Worm (Caenorhabditis elegans) whole organism, midembryonic: ENCODE results near the gene garr-1.
A peak's percentile ranks its signal among the peaks of the same experiment; 100 is the strongest.

Experiments used
- T22C8.4 ChIP-seq: fragments of 200-800 bp; sonication (Bioruptor generic); IDR thresholded peaks from 2 replicates; pipeline ENCODE4 v1.3.6; 2022; ENCODE audit warnings: missing genetic modification characterization, missing compliant biosample characterization
- cog-1 ChIP-seq: sonication (generic microtip); optimal IDR thresholded peaks from 2 replicates; lab custom pipeline; 2016; ENCODE audit warnings: missing genetic modification characterization, missing compliant biosample characterization
- flt-1 ChIP-seq: fragments of 200-800 bp; sonication (Bioruptor generic); IDR thresholded peaks from 2 replicates; pipeline ENCODE4 v1.3.6; 2022; ENCODE audit warnings: missing genetic modification characterization, missing compliant biosample characterization
- klf-2 ChIP-seq: fragments of 200-800 bp; sonication (Bioruptor generic); conservative IDR thresholded peaks from 2 replicates; pipeline ENCODE4 v1.3.6; 2022; ENCODE audit warnings: missing genetic modification reagents, missing genetic modification characterization, missing compliant biosample characterization
- med-1 ChIP-seq: sonication (generic microtip); optimal IDR thresholded peaks from 2 replicates; lab custom pipeline; 2017; ENCODE audit warnings: missing genetic modification characterization, mild to moderate bottlenecking, missing compliant biosample characterization, antibody characterized with exemption, missing genetic modification reagents; ENCODE audit not compliant: insufficient read depth
- ref-1 ChIP-seq: fragments of 200-800 bp; sonication (Bioruptor generic); conservative IDR thresholded peaks from 2 replicates; pipeline ENCODE4 v1.3.6; 2022; ENCODE audit warnings: missing genetic modification reagents, missing genetic modification characterization, missing compliant biosample characterization
- tab-1 ChIP-seq: fragments of 200-800 bp; sonication (Bioruptor generic); IDR thresholded peaks from 2 replicates; pipeline ENCODE4 v1.3.6; 2022; ENCODE audit warnings: missing genetic modification characterization, missing compliant biosample characterization
- ztf-23 ChIP-seq: fragments of 200-800 bp; sonication (Bioruptor generic); IDR thresholded peaks from 2 replicates; pipeline ENCODE4 v1.3.6; 2022; ENCODE audit warnings: missing genetic modification reagents, missing genetic modification characterization, missing compliant biosample characterization
- ztf-29 ChIP-seq: fragments of 200-800 bp; sonication (Bioruptor generic); IDR thresholded peaks from 2 replicates; pipeline ENCODE4 v1.3.6; 2022; ENCODE audit warnings: missing genetic modification reagents, missing genetic modification characterization, missing compliant biosample characterization

Gene garr-1

ce11 chrIV:440509-440908 is 14.5 kb downstream of the garr-1 start, which contains the start of gene hum-8:
TSS of gene hum-8 (minus strand) at chrIV:440554.
- TF ChIP-seq ref-1 (no peak), ztf-29 (GFP tag; lab: Robert Waterston, UW) (no peak), tab-1 (no peak), flt-1 (GFP tag; lab: Robert Waterston, UW) (no peak), ztf-23 (GFP tag; lab: Robert Waterston, UW) (no peak), T22C8.4 (GFP tag; lab: Robert Waterston, UW) (no peak), med-1 (GFP tag; lab: Kevin White, UChicago) (no peak), cog-1 (tag; lab: Kevin White, UChicago) (no peak), klf-2 (GFP tag; lab: Robert Waterston, UW) (no peak)

- TF ChIP-seq ztf-23 (GFP tag; lab: Robert Waterston, UW) (0 out of 2 replicates have a peak, but pooled peaks have one; percentile 36), cog-1 (tag; lab: Kevin White, UChicago) (peak; percentile 70), ztf-29 (GFP tag; lab: Robert Waterston, UW) (no peak), med-1 (GFP tag; lab: Kevin White, UChicago) (no peak)
These were observed 17.7 kb downstream of the garr-1 start, which contains the start of gene mrpl-55 for ce11 chrIV:443622-444021. TSS of gene mrpl-55 (plus strand) at chrIV:443985.

ce11 chrIV:445377-445776 is 19.4 kb downstream of the garr-1 start, which contains the start of gene dpm-1:
TSS of gene dpm-1 (plus strand) at chrIV:445677.
- no peak for TF ChIP-seq ztf-23 (GFP tag; lab: Robert Waterston, UW)
- no peak for TF ChIP-seq flt-1 (GFP tag; lab: Robert Waterston, UW)
- no peak for TF ChIP-seq med-1 (GFP tag; lab: Kevin White, UChicago)
- no peak for TF ChIP-seq ref-1
- no peak for TF ChIP-seq klf-2 (GFP tag; lab: Robert Waterston, UW)
- TF ChIP-seq tab-1: no peak
- no peak for TF ChIP-seq T22C8.4 (GFP tag; lab: Robert Waterston, UW)
- TF ChIP-seq cog-1 (tag; lab: Kevin White, UChicago): no peak
- no peak for TF ChIP-seq ztf-29 (GFP tag; lab: Robert Waterston, UW)

ce11 chrIV:454816-455215 is 28.8 kb downstream of the garr-1 start, which contains the start of the genes Y66H1A.8 and M04G7.5:
TSS of gene Y66H1A.8 (minus strand) at chrIV:454916.
TSS of gene M04G7.5 (plus strand) at chrIV:455073.
- TF ChIP-seq tab-1: no peak
- no peak for TF ChIP-seq med-1 (GFP tag; lab: Kevin White, UChicago)
- TF ChIP-seq T22C8.4 (GFP tag; lab: Robert Waterston, UW): no peak
- no peak for TF ChIP-seq klf-2 (GFP tag; lab: Robert Waterston, UW)
- no peak for TF ChIP-seq cog-1 (tag; lab: Kevin White, UChicago)
- no peak for TF ChIP-seq flt-1 (GFP tag; lab: Robert Waterston, UW)
- no peak for TF ChIP-seq ztf-29 (GFP tag; lab: Robert Waterston, UW)

ce11 chrIV:455484-455883 is 29.5 kb downstream of the garr-1 start, which contains the start of gene M04G7.1:
TSS of gene M04G7.1 (plus strand) at chrIV:455784.
- TF ChIP-seq tab-1 (no peak), cog-1 (tag; lab: Kevin White, UChicago) (no peak), ref-1 (no peak), flt-1 (GFP tag; lab: Robert Waterston, UW) (no peak), T22C8.4 (GFP tag; lab: Robert Waterston, UW) (no peak), klf-2 (GFP tag; lab: Robert Waterston, UW) (no peak)

- TF ChIP-seq med-1 (GFP tag; lab: Kevin White, UChicago) (no peak), tab-1 (no peak), klf-2 (GFP tag; lab: Robert Waterston, UW) (no peak), flt-1 (GFP tag; lab: Robert Waterston, UW) (no peak), cog-1 (tag; lab: Kevin White, UChicago) (no peak), ztf-23 (GFP tag; lab: Robert Waterston, UW) (no peak), ref-1 (no peak), T22C8.4 (GFP tag; lab: Robert Waterston, UW) (no peak), ztf-29 (GFP tag; lab: Robert Waterston, UW) (no peak)
These were observed 34.7 kb downstream of the garr-1 start, which contains the start of gene M04G7.2 for ce11 chrIV:460614-461079. TSS of gene M04G7.2 (minus strand) at chrIV:461029.

- 0 out of 2 replicates have a peak, but pooled peaks have one; percentile 67 for TF ChIP-seq tab-1
- TF ChIP-seq cog-1 (tag; lab: Kevin White, UChicago): no peak
These were observed 36.1 kb downstream of the garr-1 start for ce11 chrIV:462050-462449.

- TF ChIP-seq T22C8.4 (GFP tag; lab: Robert Waterston, UW) (no peak), ztf-23 (GFP tag; lab: Robert Waterston, UW) (no peak), cog-1 (tag; lab: Kevin White, UChicago) (no peak), med-1 (GFP tag; lab: Kevin White, UChicago) (no peak), ref-1 (no peak), klf-2 (GFP tag; lab: Robert Waterston, UW) (no peak), ztf-29 (GFP tag; lab: Robert Waterston, UW) (no peak), flt-1 (GFP tag; lab: Robert Waterston, UW) (no peak), tab-1 (no peak)
These were observed 40.6 kb downstream of the garr-1 start for ce11 chrIV:466569-466968.

- TF ChIP-seq flt-1 (GFP tag; lab: Robert Waterston, UW) (no peak), ztf-29 (GFP tag; lab: Robert Waterston, UW) (no peak), tab-1 (no peak), med-1 (GFP tag; lab: Kevin White, UChicago) (no peak), cog-1 (tag; lab: Kevin White, UChicago) (no peak), ref-1 (no peak), ztf-23 (GFP tag; lab: Robert Waterston, UW) (no peak), klf-2 (GFP tag; lab: Robert Waterston, UW) (no peak), T22C8.4 (GFP tag; lab: Robert Waterston, UW) (no peak)
These were observed 41.3 kb downstream of the garr-1 start for ce11 chrIV:467291-467690.
